Fruit fly (Drosophila melanogaster): ENCODE results near the gene CG13445.
A peak's percentile ranks its signal among the peaks of the same experiment; 100 is the strongest.

CG13445 gene

dm6 chr3L:15832146-15832545 lies 22.9 kb downstream of the CG13445 start, which contains the start of gene CG12713 (continued):
- TF ChIP-seq CG9437 (GFP tag; optimal IDR thresholded peaks at IDR 0.05), result peak; percentile 89
- TF ChIP-seq Hsf (GFP tag; optimal IDR thresholded peaks at IDR 0.05), result peak; percentile 9
- peak in 1 of 2 experiments; percentile 22 for TF ChIP-seq insv (GFP tag; optimal IDR thresholded peaks at IDR 0.05)
- TF ChIP-seq HLH54F (GFP tag; optimal IDR thresholded peaks at IDR 0.05), result peak; percentile 20
- peak; percentile 34 for TF ChIP-seq Bdp1 (GFP tag; optimal IDR thresholded peaks at IDR 0.05)
- peak; percentile 38 for TF ChIP-seq CG12299 (tag; optimal IDR thresholded peaks at IDR 0.05)
- peak; percentile 78 for TF ChIP-seq row (GFP tag; IDR thresholded peaks at IDR 0.05)
- TF ChIP-seq CG6689 (GFP tag; IDR thresholded peaks at IDR 0.05), result no peak
- no peak for TF ChIP-seq CG3163 (GFP tag; optimal IDR thresholded peaks at IDR 0.05)
- TF ChIP-seq CG17186 (GFP tag; optimal IDR thresholded peaks at IDR 0.05), result peak; percentile 76
- TF ChIP-seq ase (GFP tag; IDR thresholded peaks at IDR 0.05), result no peak
- no peak for TF ChIP-seq CG16815 (GFP tag; optimal IDR thresholded peaks at IDR 0.05)
- TF ChIP-seq D19B (GFP tag; optimal IDR thresholded peaks at IDR 0.05), result no peak
- peak; percentile 84 for TF ChIP-seq hb (GFP tag; IDR thresholded peaks at IDR 0.05; ENCODE audit: partially characterized antibody)
- TF ChIP-seq maf-S (GFP tag; optimal IDR thresholded peaks at IDR 0.05), result peak; percentile 6
- TF ChIP-seq Tbp (GFP tag; optimal IDR thresholded peaks at IDR 0.05), result no peak
- no peak for TF ChIP-seq Nf-YB (GFP tag; optimal IDR thresholded peaks at IDR 0.05)
- TF ChIP-seq Taf1 (GFP tag; IDR thresholded peaks at IDR 0.05), result no peak
- no peak for TF ChIP-seq Aef1 (GFP tag; IDR thresholded peaks at IDR 0.05)
- peak; percentile 51; the same call in 2 of the 3 replicates for TF ChIP-seq CG17361 (GFP tag; IDR thresholded peaks at IDR 0.05)
- TF ChIP-seq CG11560 (tag; IDR thresholded peaks at IDR 0.05), result peak; percentile 98
- TF ChIP-seq gfzf (GFP tag; optimal IDR thresholded peaks at IDR 0.05), result peak; percentile 56
- no peak for TF ChIP-seq CG33557 (GFP tag; optimal IDR thresholded peaks at IDR 0.05)
- peak; percentile 15 for TF ChIP-seq chn (GFP tag; optimal IDR thresholded peaks at IDR 0.05)
- no peak for TF ChIP-seq Atf6 (GFP tag; IDR thresholded peaks at IDR 0.05)
- peak; percentile 5 for TF ChIP-seq PHDP (tag; optimal IDR thresholded peaks at IDR 0.05)
- no peak for TF ChIP-seq CG4707 (GFP tag; optimal IDR thresholded peaks at IDR 0.05)
- TF ChIP-seq phol (tag; optimal IDR thresholded peaks at IDR 0.05), result peak; percentile 69
- peak; percentile 82 for TF ChIP-seq trem (tag; optimal IDR thresholded peaks at IDR 0.05)
- TF ChIP-seq CG7357 (GFP tag; IDR thresholded peaks at IDR 0.05), result peak; percentile 99
- TF ChIP-seq Max (GFP tag; optimal IDR thresholded peaks at IDR 0.05), result no peak
- TF ChIP-seq Hand (GFP tag; optimal IDR thresholded peaks at IDR 0.05), result no peak
- no peak for TF ChIP-seq cato (GFP tag; optimal IDR thresholded peaks at IDR 0.05; ENCODE audit: borderline replicate concordance)
- no peak for TF ChIP-seq CG12236 (GFP tag; optimal IDR thresholded peaks at IDR 0.05)
- no peak for TF ChIP-seq HLH3B (GFP tag; IDR thresholded peaks at IDR 0.05)
- TF ChIP-seq Six4 (GFP tag; optimal IDR thresholded peaks at IDR 0.05), result peak; percentile 8
- TF ChIP-seq MESR4 (GFP tag; optimal IDR thresholded peaks at IDR 0.05), result peak; percentile 21
- no peak for TF ChIP-seq CG7987 (GFP tag; optimal IDR thresholded peaks at IDR 0.05)
- peak; percentile 69 for TF ChIP-seq HmgZ (tag; optimal IDR thresholded peaks at IDR 0.05)
- no peak for TF ChIP-seq Nf-YA (GFP tag; IDR thresholded peaks at IDR 0.05)
- TF ChIP-seq CG6654 (GFP tag; optimal IDR thresholded peaks at IDR 0.05), result no peak
- TF ChIP-seq bab2 (GFP tag; optimal IDR thresholded peaks at IDR 0.05), result peak; percentile 3
- peak; percentile 38; the same call in 1 of the 2 replicates for TF ChIP-seq CG2129 (GFP tag; IDR thresholded peaks at IDR 0.05; ENCODE audit: partially characterized antibody)
- no peak for TF ChIP-seq CG11085 (GFP tag; IDR thresholded peaks at IDR 0.05)
- TF ChIP-seq Hey (tag; optimal IDR thresholded peaks at IDR 0.05), result no peak
- peak; percentile 23 for TF ChIP-seq dm (GFP tag; optimal IDR thresholded peaks at IDR 0.05)
- peak; percentile 24 for TF ChIP-seq CG2202 (tag; optimal IDR thresholded peaks at IDR 0.05)
- TF ChIP-seq Scr (GFP tag; IDR thresholded peaks at IDR 0.05; ENCODE audit: partially characterized antibody), result peak; percentile 82
- no peak for TF ChIP-seq eyg (GFP tag; optimal IDR thresholded peaks at IDR 0.05)
- TF ChIP-seq stwl (tag; optimal IDR thresholded peaks at IDR 0.05), result peak; percentile 84
- TF ChIP-seq slbo (GFP tag; IDR thresholded peaks at IDR 0.05), result peak; percentile 48
- TF ChIP-seq onecut (GFP tag; IDR thresholded peaks at IDR 0.05), result no peak
